Worm (Caenorhabditis elegans): Measurements from ENCODE around the gene Y59C2A.3.

- TF ChIP-seq unc-62 (GFP tag; optimal IDR thresholded peaks at IDR 0.05) (no peak), skn-1 (tag; optimal IDR thresholded peaks at IDR 0.05) (no peak), snpc-4 (tag; optimal IDR thresholded peaks at IDR 0.05) (no peak), nhr-12 (tag; optimal IDR thresholded peaks at IDR 0.05) (no peak), R02D3.7 (tag; optimal IDR thresholded peaks at IDR 0.05) (no peak), F13H6.1 (tag; optimal IDR thresholded peaks at IDR 0.05) (no peak), egl-27 (tag; optimal IDR thresholded peaks at IDR 0.05) (no peak), nhr-21 (tag; optimal IDR thresholded peaks at IDR 0.05) (no peak), Y55F3AM.14 (GFP tag; optimal IDR thresholded peaks at IDR 0.05) (no peak), ztf-11 (tag; optimal IDR thresholded peaks at IDR 0.05) (no peak), unc-39 (tag; optimal IDR thresholded peaks at IDR 0.05) (no peak), elt-1 (tag; optimal IDR thresholded peaks at IDR 0.05) (no peak)
These were observed 51.3 kb downstream of the Y59C2A.3 start, which contains the start of gene fbxb-38 for ce11 chrII:2168374-2168773.

All from whole organism, L2 larva.